Worm (Caenorhabditis elegans) whole organism, L2 larva: ENCODE results near the gene zim-2.

Experiments
- R02D3.7 ChIP-seq: fragments of 150-350 bp; optimal IDR thresholded peaks from 2 replicates; lab custom pipeline; 2014; ENCODE audit warnings: missing biosample characterization, missing genetic modification characterization
- alr-1 ChIP-seq: fragments of 150-350 bp; optimal IDR thresholded peaks from 2 replicates; lab custom pipeline; 2014; ENCODE audit warnings: missing biosample characterization, missing genetic modification characterization
- aly-2 ChIP-seq: fragments of 150-350 bp; optimal IDR thresholded peaks from 2 replicates; lab custom pipeline; 2014; ENCODE audit warnings: missing biosample characterization, missing genetic modification characterization
- ama-1 ChIP-seq: fragments of 150-350 bp; optimal IDR thresholded peaks from 2 replicates; lab custom pipeline; 2018; ENCODE audit warnings: inconsistent platforms
- blmp-1 ChIP-seq: sonication (generic microtip); optimal IDR thresholded peaks from 2 replicates; lab custom pipeline; 2017; ENCODE audit warnings: missing genetic modification characterization, mild to moderate bottlenecking, missing compliant biosample characterization, antibody characterized with exemption, moderate library complexity; ENCODE audit not compliant: insufficient read depth
- ceh-16 ChIP-seq: fragments of 150-350 bp; optimal IDR thresholded peaks from 2 replicates; lab custom pipeline; 2014; ENCODE audit warnings: missing biosample characterization, missing genetic modification characterization
- ceh-82 ChIP-seq: fragments of 150-350 bp; optimal IDR thresholded peaks from 2 replicates; lab custom pipeline; 2014; ENCODE audit warnings: missing biosample characterization, missing genetic modification characterization
- crh-2 ChIP-seq: sonication (generic microtip); optimal IDR thresholded peaks from 2 replicates; lab custom pipeline; 2017; ENCODE audit warnings: missing biosample characterization, missing genetic modification characterization
- dmd-4 ChIP-seq: sonication (generic microtip); optimal IDR thresholded peaks from 2 replicates; lab custom pipeline; 2017; ENCODE audit warnings: missing biosample characterization, missing genetic modification characterization
- egl-27 ChIP-seq: sonication (generic microtip); optimal IDR thresholded peaks from 3 replicates; lab custom pipeline; 2017; ENCODE audit warnings: missing biosample characterization, missing genetic modification reagents, missing genetic modification characterization
- elt-1 ChIP-seq: fragments of 150-350 bp; optimal IDR thresholded peaks from 2 replicates; lab custom pipeline; 2014; ENCODE audit warnings: missing biosample characterization, missing genetic modification characterization
- fos-1 ChIP-seq: fragments of 150-350 bp; optimal IDR thresholded peaks from 2 replicates; lab custom pipeline; 2014; ENCODE audit warnings: missing biosample characterization, missing genetic modification characterization
- gmeb-1 ChIP-seq: fragments of 150-350 bp; optimal IDR thresholded peaks from 2 replicates; lab custom pipeline; 2014; ENCODE audit warnings: missing biosample characterization, missing genetic modification characterization
- lin-11 ChIP-seq: fragments of 150-350 bp; sonication (generic microtip); optimal IDR thresholded peaks from 2 replicates; lab custom pipeline; 2014; ENCODE audit warnings: missing biosample characterization, missing genetic modification characterization, inconsistent platforms, mixed read lengths
- lin-13 ChIP-seq: fragments of 150-350 bp; optimal IDR thresholded peaks from 2 replicates; lab custom pipeline; 2014; ENCODE audit warnings: missing biosample characterization, missing genetic modification reagents, missing genetic modification characterization
- lin-39 ChIP-seq: fragments of 150-350 bp; optimal IDR thresholded peaks from 2 replicates; lab custom pipeline; 2014; ENCODE audit warnings: missing biosample characterization, missing genetic modification reagents, missing genetic modification characterization
- lsy-2 ChIP-seq, 2 experiments: fragments of 150-350 bp in 1 of 2; sonication (generic microtip) in 1 of 2; optimal IDR thresholded peaks; 2 replicates each; lab custom pipeline; 2014 to 2017; ENCODE audit warnings: missing biosample characterization in 2 of 2, missing genetic modification characterization in 2 of 2
- mab-5 ChIP-seq: fragments of 150-350 bp; optimal IDR thresholded peaks from 2 replicates; lab custom pipeline; 2014; ENCODE audit warnings: missing biosample characterization, missing genetic modification characterization
- mbf-1 ChIP-seq: sonication (generic microtip); optimal IDR thresholded peaks from 2 replicates; lab custom pipeline; 2017; ENCODE audit warnings: missing biosample characterization, missing genetic modification characterization
- mdl-1 ChIP-seq, 2 experiments: fragments of 150-350 bp in 1 of 2; sonication (generic microtip) in 1 of 2; optimal IDR thresholded peaks; 2 replicates each; lab custom pipeline; 2017; ENCODE audit warnings: missing biosample characterization in 2 of 2, missing genetic modification characterization in 2 of 2
- nhr-10 ChIP-seq: sonication (generic microtip); optimal IDR thresholded peaks from 2 replicates; lab custom pipeline; 2017; ENCODE audit warnings: missing biosample characterization, missing genetic modification characterization
- nhr-129 ChIP-seq: fragments of 150-350 bp; optimal IDR thresholded peaks from 2 replicates; lab custom pipeline; 2014; ENCODE audit warnings: missing biosample characterization, missing genetic modification characterization
- nhr-21 ChIP-seq: fragments of 150-350 bp; optimal IDR thresholded peaks from 2 replicates; lab custom pipeline; 2014; ENCODE audit warnings: missing biosample characterization, missing genetic modification characterization
- nhr-23 ChIP-seq: fragments of 150-350 bp; optimal IDR thresholded peaks from 2 replicates; lab custom pipeline; 2014; ENCODE audit warnings: missing biosample characterization, missing genetic modification reagents, missing genetic modification characterization
- nhr-237 ChIP-seq: fragments of 150-350 bp; optimal IDR thresholded peaks from 2 replicates; lab custom pipeline; 2014; ENCODE audit warnings: missing biosample characterization, missing genetic modification characterization
- nhr-77 ChIP-seq: fragments of 150-350 bp; optimal IDR thresholded peaks from 2 replicates; lab custom pipeline; 2014; ENCODE audit warnings: missing biosample characterization, missing genetic modification characterization
- peb-1 ChIP-seq: fragments of 150-350 bp; optimal IDR thresholded peaks from 2 replicates; lab custom pipeline; 2014; ENCODE audit warnings: missing biosample characterization, missing genetic modification characterization
- sem-4 ChIP-seq: fragments of 150-350 bp; optimal IDR thresholded peaks from 2 replicates; lab custom pipeline; 2014; ENCODE audit warnings: missing biosample characterization, missing genetic modification reagents, missing genetic modification characterization
- skn-1 ChIP-seq: sonication (generic microtip); optimal IDR thresholded peaks from 2 replicates; lab custom pipeline; 2017; ENCODE audit warnings: missing biosample characterization, missing genetic modification characterization
- sma-3 ChIP-seq: sonication (generic microtip); optimal IDR thresholded peaks from 2 replicates; lab custom pipeline; 2016; ENCODE audit warnings: missing genetic modification reagents, missing genetic modification characterization, missing compliant biosample characterization
- sma-9 ChIP-seq, 2 experiments: fragments of 150-350 bp in 1 of 2; sonication (generic microtip) in 1 of 2; optimal IDR thresholded peaks; 2 replicates each; lab custom pipeline; 2014 to 2016; ENCODE audit warnings: missing genetic modification characterization in 2 of 2, mild to moderate bottlenecking in 1 of 2, missing biosample characterization in 1 of 2, missing compliant biosample characterization in 1 of 2, missing genetic modification reagents in 1 of 2, moderate library complexity in 1 of 2
- snpc-4 ChIP-seq: fragments of 150-350 bp; optimal IDR thresholded peaks from 2 replicates; lab custom pipeline; 2014; ENCODE audit warnings: missing biosample characterization, missing genetic modification characterization
- unc-62 ChIP-seq: fragments of 150-350 bp; optimal IDR thresholded peaks from 2 replicates; lab custom pipeline; 2014; ENCODE audit warnings: missing biosample characterization, missing genetic modification reagents, missing genetic modification characterization
- ztf-1 ChIP-seq: fragments of 200-800 bp; sonication (Bioruptor generic); conservative IDR thresholded peaks from 2 replicates; pipeline ENCODE4 v1.3.6; 2022; ENCODE audit warnings: missing genetic modification characterization, missing compliant biosample characterization
- ztf-11 ChIP-seq: sonication (generic microtip); optimal IDR thresholded peaks from 2 replicates; lab custom pipeline; 2017; ENCODE audit warnings: missing biosample characterization, missing genetic modification characterization
- ztf-4 ChIP-seq: fragments of 150-350 bp; optimal IDR thresholded peaks from 2 replicates; lab custom pipeline; 2014; ENCODE audit warnings: missing biosample characterization, missing genetic modification characterization

Gene zim-2

DNA sequence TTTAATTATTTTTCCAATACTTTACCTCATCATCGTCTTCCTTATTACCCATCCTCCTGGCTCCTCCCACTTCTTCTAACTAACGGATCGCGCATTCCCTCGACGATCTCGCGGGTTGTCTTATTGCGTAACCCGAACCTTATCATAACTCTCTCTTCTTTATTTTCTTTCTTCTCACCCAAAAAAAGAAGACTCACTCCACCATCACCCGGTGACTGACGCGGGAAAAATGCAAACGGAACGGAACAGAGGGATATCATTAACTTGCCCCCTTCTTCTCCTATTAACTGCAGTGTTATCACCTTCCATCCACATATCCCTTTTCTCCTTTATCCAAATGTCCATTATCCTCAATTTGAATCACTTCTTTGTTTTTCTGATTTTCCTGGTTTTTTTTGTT lies 15.0 kb downstream of the zim-2 start:
- TF ChIP-seq fos-1 (tag; lab: Kevin White, UChicago): peak; percentile 4
- TF ChIP-seq ama-1 (lab: Kevin White, UChicago): no peak
- no peak for TF ChIP-seq lin-13 (GFP tag; lab: Kevin White, UChicago)
- TF ChIP-seq sma-3 (GFP tag; lab: Kevin White, UChicago): no peak
- TF ChIP-seq, all 48 proteins: peak for 1

- TF ChIP-seq ceh-82 (tag; lab: Kevin White, UChicago) (no peak), sem-4 (no peak), lin-39 (tag; lab: Kevin White, UChicago) (no peak), sma-9 (GFP tag; optimal IDR thresholded peaks at IDR 0.05; lab: Kevin White, UChicago) (no peak), sma-9 (tag; optimal IDR thresholded peaks at IDR 0.05; lab: Kevin White, UChicago) (no peak), blmp-1 (tag; lab: Kevin White, UChicago) (no peak), aly-2 (tag; lab: Kevin White, UChicago) (no peak), sma-3 (GFP tag; lab: Kevin White, UChicago) (no peak), lin-11 (no peak), snpc-4 (tag; lab: Kevin White, UChicago) (no peak), ceh-16 (tag; lab: Kevin White, UChicago) (no peak), mdl-1 (tag; optimal IDR thresholded peaks at IDR 0.05; lab: Kevin White, UChicago) (no peak), nhr-77 (no peak), nhr-23 (tag; lab: Kevin White, UChicago) (no peak)
Observed at ce11 chrIV:10571020-10571419, 16.0 kb downstream of the zim-2 start.

- no peak for TF ChIP-seq peb-1 (tag; lab: Kevin White, UChicago)
- TF ChIP-seq crh-2 (tag; lab: Kevin White, UChicago): no peak
- TF ChIP-seq mbf-1 (tag; lab: Kevin White, UChicago): no peak
- no peak for TF ChIP-seq nhr-10
- no peak for TF ChIP-seq elt-1 (tag; lab: Kevin White, UChicago)
- TF ChIP-seq lin-13 (GFP tag; lab: Kevin White, UChicago): no peak
- no peak for TF ChIP-seq nhr-23 (tag; lab: Kevin White, UChicago)
- no peak for TF ChIP-seq gmeb-1
- no peak for TF ChIP-seq lsy-2 (tag; optimal IDR thresholded peaks at IDR 0.05; lab: Kevin White, UChicago)
- TF ChIP-seq nhr-21 (tag; lab: Kevin White, UChicago): no peak
- TF ChIP-seq skn-1: no peak
Observed at ce11 chrIV:10573471-10573870, 18.4 kb downstream of the zim-2 start.

DNA sequence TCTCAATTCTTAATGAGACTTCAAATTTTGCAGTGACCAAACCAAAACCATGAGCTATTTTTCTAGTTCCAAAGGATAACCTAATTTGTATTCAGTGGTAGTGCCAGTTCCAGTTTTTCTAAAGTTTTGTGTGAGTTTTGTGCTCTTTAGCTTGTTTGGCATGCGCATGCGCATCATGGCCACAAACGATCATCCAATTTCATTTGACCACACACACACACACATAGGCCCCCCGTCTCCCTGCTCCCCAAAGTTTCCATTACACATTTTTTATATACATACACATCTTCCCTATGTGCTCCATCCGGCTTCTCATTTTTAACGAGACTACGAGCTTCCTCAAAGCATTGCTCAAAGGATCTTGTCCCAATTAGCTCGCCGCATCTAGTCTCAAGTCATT lies 19.4 kb downstream of the zim-2 start:
- TF ChIP-seq fos-1 (tag; lab: Kevin White, UChicago): no peak
- no peak for TF ChIP-seq ztf-4
- no peak for TF ChIP-seq R02D3.7 (tag; lab: Kevin White, UChicago)
- TF ChIP-seq dmd-4 (tag; lab: Kevin White, UChicago): no peak
- no peak for TF ChIP-seq crh-2 (tag; lab: Kevin White, UChicago)
- no peak for TF ChIP-seq unc-62 (GFP tag; lab: Kevin White, UChicago)
- no peak for TF ChIP-seq sma-9 (GFP tag; optimal IDR thresholded peaks at IDR 0.05; lab: Kevin White, UChicago)
- no peak for TF ChIP-seq sma-9 (tag; optimal IDR thresholded peaks at IDR 0.05; lab: Kevin White, UChicago)

ce11 chrIV:10576050-10576449 lies 21.0 kb downstream of the zim-2 start, which contains the start of gene efn-2:
TSS of gene efn-2 (plus strand) at chrIV:10576350.
- TF ChIP-seq egl-27 (tag; lab: Kevin White, UChicago): no peak
- TF ChIP-seq ztf-1: no peak
- TF ChIP-seq nhr-10: no peak
- TF ChIP-seq mbf-1 (tag; lab: Kevin White, UChicago): no peak
- TF ChIP-seq nhr-129 (tag; lab: Kevin White, UChicago): no peak
- TF ChIP-seq lin-11: no peak
- no peak for TF ChIP-seq ztf-4
- TF ChIP-seq alr-1 (tag; lab: Kevin White, UChicago): no peak
- TF ChIP-seq sma-3 (GFP tag; lab: Kevin White, UChicago): no peak
- TF ChIP-seq ztf-11 (tag; lab: Kevin White, UChicago): no peak
- no peak for TF ChIP-seq nhr-237
- TF ChIP-seq fos-1 (tag; lab: Kevin White, UChicago): no peak
- TF ChIP-seq crh-2 (tag; lab: Kevin White, UChicago): no peak
- TF ChIP-seq dmd-4 (tag; lab: Kevin White, UChicago): no peak
- no peak for TF ChIP-seq mab-5 (tag; lab: Kevin White, UChicago)
- TF ChIP-seq, all 48 proteins: peak for 0
